Fruit fly (Drosophila melanogaster) whole organism, pupa: ENCODE data around the gene heix.

Experiments used
- CG12605 ChIP-seq: fragments of 200-800 bp; sonication (Bioruptor generic); IDR thresholded peaks from 2 replicates; pipeline ENCODE4 v1.3.6; 2022; ENCODE audit warnings: missing biosample characterization, missing genetic modification characterization
- CG13204 ChIP-seq: fragments of 200-800 bp; sonication (Bioruptor generic); optimal IDR thresholded peaks from 2 replicates; lab custom pipeline; 2018; ENCODE audit warnings: missing biosample characterization, mild to moderate bottlenecking, missing genetic modification characterization, moderate library complexity
- CG14655 ChIP-seq: fragments of 200-800 bp; sonication (Bioruptor generic); optimal IDR thresholded peaks from 3 replicates; lab custom pipeline; 2017; ENCODE audit warnings: mild to moderate bottlenecking, missing biosample characterization, missing genetic modification reagents, missing genetic modification characterization
- CG32121 ChIP-seq: fragments of 200-800 bp; sonication (Bioruptor generic); IDR thresholded peaks from 2 replicates; pipeline ENCODE4 v1.3.6; 2022; ENCODE audit warnings: missing biosample characterization, missing genetic modification characterization
- CG9948 ChIP-seq: fragments of 200-800 bp; sonication (Bioruptor generic); optimal IDR thresholded peaks from 2 replicates; lab custom pipeline; 2018; ENCODE audit warnings: missing biosample characterization, mild to moderate bottlenecking, missing genetic modification characterization, moderate library complexity
- Pif1B ChIP-seq: fragments of 200-800 bp; sonication (Bioruptor generic); optimal IDR thresholded peaks from 3 replicates; lab custom pipeline; 2016; ENCODE audit warnings: missing biosample characterization, missing genetic modification characterization
- rn ChIP-seq: fragments of 200-800 bp; sonication (Bioruptor generic); IDR thresholded peaks from 2 replicates; pipeline ENCODE4 v1.3.6; 2022; ENCODE audit warnings: missing biosample characterization, missing genetic modification characterization

dm6 chr2L:16287602-16288392 lies 11.9 kb downstream of the heix start, which contains the start of the genes crp and pkaap:
- no peak for TF ChIP-seq CG9948 (tag; lab: Kevin White, UChicago)
- peak; percentile 64 for TF ChIP-seq Pif1B
- no peak for TF ChIP-seq CG12605 (GFP tag; lab: Robert Waterston, UW)
- no peak for TF ChIP-seq CG32121 (GFP tag; lab: Robert Waterston, UW)
- peak; percentile 48 for TF ChIP-seq CG13204 (GFP tag; lab: Kevin White, UChicago)
- no peak for TF ChIP-seq rn
- no peak for TF ChIP-seq CG14655 (GFP tag; lab: Kevin White, UChicago)
